Worm (Caenorhabditis elegans): ENCODE measurements around the gene H05C05.4.

DNA sequence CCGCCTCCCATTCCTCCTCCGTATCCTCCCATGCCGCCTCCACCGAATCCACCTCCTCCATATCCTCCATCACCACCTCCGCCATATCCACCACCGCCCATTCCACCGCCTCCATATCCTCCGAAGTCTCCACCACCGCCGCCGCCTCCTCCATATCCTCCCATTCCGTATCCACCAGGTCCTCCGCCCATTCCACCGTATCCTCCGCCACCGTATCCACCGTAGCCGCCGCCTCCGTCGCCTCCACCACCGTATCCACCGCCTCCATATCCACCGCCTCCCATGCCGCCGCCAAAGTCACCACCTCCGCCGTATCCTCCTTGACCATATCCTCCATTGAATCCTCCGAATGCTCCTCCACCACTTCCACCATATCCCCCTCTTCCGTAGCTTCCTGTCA is 46.3 kb downstream of the H05C05.4 start:
- TF ChIP-seq hpl-2 (GFP tag; optimal IDR thresholded peaks at IDR 0.05) = no peak
- no peak for TF ChIP-seq egl-13 (tag; optimal IDR thresholded peaks at IDR 0.05)
- TF ChIP-seq nhr-28 (tag; optimal IDR thresholded peaks at IDR 0.05) = no peak
- no peak for TF ChIP-seq snpc-4 (tag; optimal IDR thresholded peaks at IDR 0.05)
- TF ChIP-seq nhr-71 (tag; optimal IDR thresholded peaks at IDR 0.05) = no peak
- no peak for TF ChIP-seq egl-27 (tag; optimal IDR thresholded peaks at IDR 0.05)
- no peak for TF ChIP-seq nhr-84 (tag; optimal IDR thresholded peaks at IDR 0.05)
- no peak for TF ChIP-seq ceh-82 (tag; optimal IDR thresholded peaks at IDR 0.05)
- no peak for TF ChIP-seq zag-1 (tag; optimal IDR thresholded peaks at IDR 0.05)
- no peak for TF ChIP-seq ztf-11 (tag; optimal IDR thresholded peaks at IDR 0.05)
- TF ChIP-seq mep-1 (tag; optimal IDR thresholded peaks at IDR 0.05) = no peak
- TF ChIP-seq lsy-2 (tag; optimal IDR thresholded peaks at IDR 0.05) = no peak
- no peak for TF ChIP-seq nhr-237 (tag; optimal IDR thresholded peaks at IDR 0.05)
- no peak for TF ChIP-seq C34B4.2 (tag; optimal IDR thresholded peaks at IDR 0.05)
